Fruit fly (Drosophila melanogaster) whole organism, adult: ENCODE data around the gene CG6231.

Source experiments
- CG11617 ChIP-seq: fragments of 200-800 bp; sonication (Bioruptor generic); optimal IDR thresholded peaks from 2 replicates; lab custom pipeline; 2017; ENCODE audit warnings: mild to moderate bottlenecking, missing biosample characterization, missing genetic modification reagents, missing genetic modification characterization
- CG12768 ChIP-seq: fragments of 200-800 bp; sonication (Bioruptor generic); optimal IDR thresholded peaks from 2 replicates; lab custom pipeline; 2017; ENCODE audit warnings: missing biosample characterization, missing genetic modification characterization, mild to moderate bottlenecking, moderate library complexity, missing genetic modification reagents
- CG14711 ChIP-seq: fragments of 200-800 bp; sonication (Bioruptor generic); optimal IDR thresholded peaks from 2 replicates; lab custom pipeline; 2018; ENCODE audit warnings: missing biosample characterization, mild to moderate bottlenecking, missing genetic modification characterization, moderate library complexity
- CG1620 ChIP-seq: fragments of 200-800 bp; sonication (Bioruptor generic); optimal IDR thresholded peaks from 2 replicates; lab custom pipeline; 2016; ENCODE audit warnings: missing biosample characterization, missing genetic modification characterization
- CG33017 ChIP-seq: fragments of 200-800 bp; sonication (Bioruptor generic); optimal IDR thresholded peaks from 2 replicates; lab custom pipeline; 2018; ENCODE audit warnings: missing biosample characterization, mild to moderate bottlenecking, missing genetic modification characterization, moderate library complexity
- CG5204 ChIP-seq: fragments of 200-800 bp; sonication (Bioruptor generic); optimal IDR thresholded peaks from 2 replicates; lab custom pipeline; 2016; ENCODE audit warnings: missing biosample characterization, missing genetic modification characterization
- CG7045 ChIP-seq: fragments of 200-800 bp; sonication (Bioruptor generic); optimal IDR thresholded peaks from 2 replicates; lab custom pipeline; 2017; ENCODE audit warnings: missing biosample characterization, mild to moderate bottlenecking, missing genetic modification characterization
- CG7101 ChIP-seq: fragments of 200-800 bp; sonication (Bioruptor generic); optimal IDR thresholded peaks from 2 replicates; lab custom pipeline; 2018; ENCODE audit warnings: missing biosample characterization, mild to moderate bottlenecking, missing genetic modification characterization, moderate library complexity
- Clk ChIP-seq: fragments of 200-800 bp; sonication (Bioruptor generic); optimal IDR thresholded peaks from 2 replicates; lab custom pipeline; 2017; ENCODE audit warnings: missing biosample characterization, missing genetic modification characterization
- Crg-1 ChIP-seq: fragments of 200-800 bp; sonication (Bioruptor generic); optimal IDR thresholded peaks from 2 replicates; lab custom pipeline; 2016; ENCODE audit warnings: missing biosample characterization, missing genetic modification characterization
- Hr96 ChIP-seq: fragments of 200-800 bp; sonication (Bioruptor generic); optimal IDR thresholded peaks from 2 replicates; lab custom pipeline; 2016; ENCODE audit warnings: missing biosample characterization, missing genetic modification characterization
- Mnt ChIP-seq: fragments of 200-800 bp; sonication (Bioruptor generic); optimal IDR thresholded peaks from 2 replicates; lab custom pipeline; 2016; ENCODE audit warnings: missing biosample characterization, mild to moderate bottlenecking, missing genetic modification characterization
- bab1 ChIP-seq: fragments of 200-800 bp; sonication (Bioruptor generic); optimal IDR thresholded peaks from 3 replicates; lab custom pipeline; 2019; ENCODE audit warnings: missing biosample characterization, mild to moderate bottlenecking, missing genetic modification characterization, moderate library complexity
- cic ChIP-seq: fragments of 200-800 bp; sonication (Bioruptor generic); optimal IDR thresholded peaks from 2 replicates; lab custom pipeline; 2017; ENCODE audit warnings: missing biosample characterization, mild to moderate bottlenecking, missing genetic modification characterization, moderate library complexity
- cnc ChIP-seq, 2 experiments: fragments of >200 bp; optimal IDR thresholded peaks; 2 replicates each; lab custom pipeline; 2017
- kay ChIP-seq: fragments of 200-800 bp; sonication (Bioruptor generic); peaks from one replicate; lab custom pipeline; 2016; ENCODE audit warnings: missing biosample characterization, missing genetic modification characterization, borderline replicate concordance
- ovo ChIP-seq: fragments of 200-800 bp; sonication (Bioruptor generic); optimal IDR thresholded peaks from 2 replicates; lab custom pipeline; 2016; ENCODE audit warnings: missing biosample characterization, missing genetic modification characterization
- pad ChIP-seq: fragments of 200-800 bp; sonication (Bioruptor generic); optimal IDR thresholded peaks from 3 replicates; lab custom pipeline; 2017; ENCODE audit warnings: missing biosample characterization, missing genetic modification characterization, mild to moderate bottlenecking, moderate library complexity, missing genetic modification reagents
- tj ChIP-seq: fragments of 200-800 bp; sonication (Bioruptor generic); optimal IDR thresholded peaks from 3 replicates; lab custom pipeline; 2017; ENCODE audit warnings: missing biosample characterization, mild to moderate bottlenecking, missing genetic modification characterization, moderate library complexity

Gene CG6231

dm6 chr3R:19622005-19622404 is 10.5 kb downstream of the CG6231 start:
- TF ChIP-seq pad (GFP tag; lab: Kevin White, UChicago) (peak; percentile 0), ovo (no peak)

- TF ChIP-seq tj (GFP tag; lab: Kevin White, UChicago): peak; percentile 2
- no peak for TF ChIP-seq cnc (optimal IDR thresholded peaks at IDR 0.05; lab: Kevin White, UChicago)
These were observed 11.6 kb downstream of the CG6231 start for dm6 chr3R:19620953-19621352.

- TF ChIP-seq CG1620 (GFP tag; lab: Kevin White, UChicago): no peak
- TF ChIP-seq CG7045 (GFP tag; lab: Kevin White, UChicago): no peak
- TF ChIP-seq CG11617 (GFP tag; lab: Kevin White, UChicago): no peak
- no peak for TF ChIP-seq Mnt (GFP tag; lab: Kevin White, UChicago)
- no peak for TF ChIP-seq tj (GFP tag; lab: Kevin White, UChicago)
These were observed 12.6 kb downstream of the CG6231 start for dm6 chr3R:19619908-19620307.

dm6 chr3R:19612908-19613431 is 19.5 kb downstream of the CG6231 start, which contains the start of gene CG16727:
TSS of gene CG16727 (plus strand) at chr3R:19613381.
- TF ChIP-seq CG5204 (GFP tag; lab: Kevin White, UChicago) (no peak), CG11617 (GFP tag; lab: Kevin White, UChicago) (no peak), cic (GFP tag; lab: Kevin White, UChicago) (no peak), Mnt (GFP tag; lab: Kevin White, UChicago) (no peak), kay (GFP tag; lab: Kevin White, UChicago) (no peak), Clk (GFP tag; lab: Kevin White, UChicago) (no peak), ovo (no peak), CG14711 (tag; lab: Kevin White, UChicago) (no peak), CG12768 (GFP tag; lab: Kevin White, UChicago) (no peak), Crg-1 (no peak), cnc (optimal IDR thresholded peaks at IDR 0.05; lab: Kevin White, UChicago) (no peak), tj (GFP tag; lab: Kevin White, UChicago) (no peak), bab1 (no peak), CG7101 (tag; lab: Kevin White, UChicago) (no peak)

- TF ChIP-seq CG11617 (GFP tag; lab: Kevin White, UChicago): no peak
- TF ChIP-seq cnc (optimal IDR thresholded peaks at IDR 0.05; lab: Kevin White, UChicago): no peak
- no peak for TF ChIP-seq CG7045 (GFP tag; lab: Kevin White, UChicago)
- no peak for TF ChIP-seq ovo
- TF ChIP-seq tj (GFP tag; lab: Kevin White, UChicago): no peak
- no peak for TF ChIP-seq CG14711 (tag; lab: Kevin White, UChicago)
- no peak for TF ChIP-seq CG33017 (tag; lab: Kevin White, UChicago)
- TF ChIP-seq Hr96 (GFP tag; lab: Kevin White, UChicago): no peak
- no peak for TF ChIP-seq Mnt (GFP tag; lab: Kevin White, UChicago)
- TF ChIP-seq CG5204 (GFP tag; lab: Kevin White, UChicago): no peak
- no peak for TF ChIP-seq Clk (GFP tag; lab: Kevin White, UChicago)
- no peak for TF ChIP-seq CG7101 (tag; lab: Kevin White, UChicago)
These were observed 22.6 kb downstream of the CG6231 start, which contains the start of gene CG17752 for dm6 chr3R:19609925-19610324. TSS of gene CG17752 (plus strand) at chr3R:19610225.

- TF ChIP-seq CG7045 (GFP tag; lab: Kevin White, UChicago): no peak
- TF ChIP-seq bab1: no peak
- no peak for TF ChIP-seq CG33017 (tag; lab: Kevin White, UChicago)
- TF ChIP-seq Hr96 (GFP tag; lab: Kevin White, UChicago): no peak
These were observed 25.6 kb downstream of the CG6231 start, which contains the start of gene CG17751 for dm6 chr3R:19606954-19607353. TSS of gene CG17751 (plus strand) at chr3R:19607254.

- TF ChIP-seq CG14711 (tag; lab: Kevin White, UChicago): no peak
- no peak for TF ChIP-seq CG12768 (GFP tag; lab: Kevin White, UChicago)
- no peak for TF ChIP-seq tj (GFP tag; lab: Kevin White, UChicago)
- TF ChIP-seq Clk (GFP tag; lab: Kevin White, UChicago): no peak
- TF ChIP-seq CG5204 (GFP tag; lab: Kevin White, UChicago): no peak
- no peak for TF ChIP-seq bab1
These were observed 29.5 kb downstream of the CG6231 start, which contains the start of gene CG7342 for dm6 chr3R:19602996-19603395. TSS of gene CG7342 (plus strand) at chr3R:19603375.

- TF ChIP-seq CG33017 (tag; lab: Kevin White, UChicago): no peak
These were observed 32.2 kb downstream of the CG6231 start, which contains the start of gene CG7333 for dm6 chr3R:19600335-19600734. TSS of gene CG7333 (plus strand) at chr3R:19600635.
